Fruit fly (Drosophila melanogaster): ENCODE data around the gene nerfin-2.

Gene nerfin-2

DNA sequence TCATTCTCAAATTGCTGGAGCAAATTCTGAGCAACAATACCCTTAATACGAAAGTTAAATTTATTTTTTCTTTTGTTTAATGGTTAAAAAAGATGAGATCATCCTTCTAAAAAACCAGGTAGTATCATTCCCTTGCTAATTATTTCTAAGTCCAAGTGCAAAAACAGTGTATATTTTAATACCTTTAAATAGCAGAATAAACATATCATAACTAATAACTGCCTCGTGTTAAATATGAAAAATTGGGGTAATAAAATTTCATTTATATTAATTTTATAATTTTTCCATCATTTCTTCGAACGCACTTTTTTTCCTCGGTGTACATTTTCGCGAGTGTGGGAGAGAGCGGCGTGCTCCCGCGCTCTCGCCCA lies 40.9 kb downstream of the nerfin-2 start (continued):
- TF ChIP-seq CG31627 (GFP tag; optimal IDR thresholded peaks at IDR 0.05) (peak; percentile 5), CG6276 (GFP tag; optimal IDR thresholded peaks at IDR 0.05) (peak; percentile 38), cyc (GFP tag; optimal IDR thresholded peaks at IDR 0.05) (peak; percentile 22), fd59A (GFP tag; optimal IDR thresholded peaks at IDR 0.05) (no peak), CG11762 (GFP tag; optimal IDR thresholded peaks at IDR 0.05; ENCODE audit: insufficient read depth) (no peak), net (GFP tag; optimal IDR thresholded peaks at IDR 0.05) (peak; percentile 3), Hr38 (GFP tag; optimal IDR thresholded peaks at IDR 0.05) (no peak), CG1621 (tag; optimal IDR thresholded peaks at IDR 0.05) (no peak), Ets96B (tag; optimal IDR thresholded peaks at IDR 0.05) (no peak), CG6808 (GFP tag; optimal IDR thresholded peaks at IDR 0.05) (no peak), esn (GFP tag; optimal IDR thresholded peaks at IDR 0.05) (peak; percentile 61), CG15336 (GFP tag; IDR thresholded peaks at IDR 0.05) (peak; percentile 61), CG34406 (GFP tag; optimal IDR thresholded peaks at IDR 0.05) (peak; percentile 38), CG3032 (tag; optimal IDR thresholded peaks at IDR 0.05) (peak; percentile 7), Lpt (GFP tag; optimal IDR thresholded peaks at IDR 0.05) (no peak), CG10669 (GFP tag; optimal IDR thresholded peaks at IDR 0.05) (peak; percentile 14), OdsH (GFP tag; optimal IDR thresholded peaks at IDR 0.05) (peak; percentile 35)

DNA sequence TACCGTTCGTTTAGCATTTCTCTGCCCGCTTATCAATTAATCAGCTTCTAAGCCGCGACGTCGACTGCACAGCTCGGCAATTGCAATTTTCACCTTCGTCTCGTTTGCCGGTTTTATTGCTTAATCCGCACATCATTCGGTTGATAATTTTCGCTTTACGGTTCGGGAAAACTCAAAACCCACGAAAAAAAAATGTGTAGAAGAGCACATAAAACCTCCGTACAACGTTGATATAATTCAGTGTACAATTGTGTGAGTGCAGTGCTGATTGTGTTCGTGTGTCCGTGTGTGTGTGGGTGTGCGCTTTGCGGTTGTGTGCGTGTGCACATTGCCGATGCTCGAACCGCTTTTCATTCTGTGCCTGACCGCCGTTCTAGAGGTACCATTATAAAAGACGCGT lies 41.3 kb downstream of the nerfin-2 start, which contains the start of gene CAH7:
CAH7 (plus strand) TSS at position 43 of the 400 bp plus-strand sequence.
- 0 out of 2 replicates have a peak, but pooled peaks have one; percentile 2 for TF ChIP-seq CG15336 (GFP tag; IDR thresholded peaks at IDR 0.05)
- TF ChIP-seq eg (GFP tag; IDR thresholded peaks at IDR 0.05), result no peak

DNA sequence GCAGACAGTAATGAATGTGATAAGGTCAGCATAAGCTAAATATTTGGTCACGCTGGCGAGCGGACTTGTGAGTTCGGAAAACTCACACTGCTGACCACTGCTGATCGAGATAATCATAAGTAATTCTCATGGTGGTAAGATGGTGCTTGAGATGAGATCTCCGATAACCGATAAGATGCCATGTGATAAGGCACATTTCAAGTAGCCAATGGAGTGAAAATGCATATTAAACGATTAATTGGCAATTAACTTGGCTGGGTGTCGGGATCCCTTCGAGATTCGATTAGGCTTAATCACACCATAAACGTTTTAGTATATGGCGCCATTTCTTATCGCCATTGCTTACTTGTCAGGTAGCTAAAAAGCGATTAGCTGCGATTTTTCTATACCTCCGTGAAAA lies 42.8 kb downstream of the nerfin-2 start:
- TF ChIP-seq CG6163 (GFP tag; IDR thresholded peaks at IDR 0.05) (no peak), CG6808 (GFP tag; optimal IDR thresholded peaks at IDR 0.05) (no peak), fkh (GFP tag; optimal IDR thresholded peaks at IDR 0.05) (no peak), Ets21C (GFP tag; optimal IDR thresholded peaks at IDR 0.05) (no peak), CG6854 (GFP tag; optimal IDR thresholded peaks at IDR 0.05) (no peak), Blimp-1 (GFP tag; optimal IDR thresholded peaks at IDR 0.05) (no peak), Eip75B (GFP tag; optimal IDR thresholded peaks at IDR 0.05) (no peak), acj6 (GFP tag; optimal IDR thresholded peaks at IDR 0.05) (no peak), topi (GFP tag; optimal IDR thresholded peaks at IDR 0.05) (no peak), fd85E (GFP tag; optimal IDR thresholded peaks at IDR 0.05) (no peak), Hr39 (GFP tag; optimal IDR thresholded peaks at IDR 0.05) (no peak), vri (GFP tag; optimal IDR thresholded peaks at IDR 0.05) (no peak), CG11902 (GFP tag; optimal IDR thresholded peaks at IDR 0.05) (no peak)

DNA sequence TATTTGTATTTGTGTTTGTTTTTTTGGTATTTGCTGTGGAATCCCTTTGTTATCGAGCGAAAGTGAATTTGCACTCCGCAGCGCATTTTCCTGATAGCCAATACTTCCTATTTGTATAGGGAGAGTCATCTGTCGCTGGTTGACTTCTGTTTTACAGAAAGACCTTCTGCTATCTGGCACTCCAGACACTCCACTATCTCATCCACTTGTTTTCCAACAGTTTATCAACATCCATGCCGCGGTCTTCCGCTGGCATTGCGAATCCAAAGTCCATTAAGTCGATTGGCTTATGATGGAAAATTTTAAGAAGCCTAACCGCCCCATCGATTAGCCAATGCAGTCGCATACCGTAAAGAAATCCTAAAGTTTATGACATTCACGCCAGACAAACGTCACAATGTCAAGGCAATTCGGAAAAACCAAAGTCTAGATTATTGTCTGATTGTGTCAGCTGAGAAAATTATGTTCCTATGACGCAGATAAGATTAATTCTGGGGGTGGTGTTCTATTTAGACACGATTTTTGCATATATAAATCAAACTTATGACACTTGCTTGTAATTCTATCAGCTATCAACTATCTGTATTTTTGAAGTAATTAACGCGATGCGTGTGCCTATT lies 44.1 kb downstream of the nerfin-2 start:
- TF ChIP-seq CG6808 (GFP tag; optimal IDR thresholded peaks at IDR 0.05), result peak; percentile 37
- no peak for TF ChIP-seq CG32006 (GFP tag; optimal IDR thresholded peaks at IDR 0.05)
- TF ChIP-seq CG8119 (GFP tag; IDR thresholded peaks at IDR 0.05), result no peak
- TF ChIP-seq achi (GFP tag; optimal IDR thresholded peaks at IDR 0.05), result no peak
- no peak for TF ChIP-seq cyc (GFP tag; optimal IDR thresholded peaks at IDR 0.05)
- no peak for TF ChIP-seq CG11762 (GFP tag; optimal IDR thresholded peaks at IDR 0.05; ENCODE audit: insufficient read depth)
- TF ChIP-seq CG34406 (GFP tag; optimal IDR thresholded peaks at IDR 0.05), result no peak
- TF ChIP-seq OdsH (GFP tag; optimal IDR thresholded peaks at IDR 0.05), result no peak
- TF ChIP-seq Gug (GFP tag; IDR thresholded peaks at IDR 0.05), result no peak
- no peak for TF ChIP-seq eg (GFP tag; IDR thresholded peaks at IDR 0.05)
- TF ChIP-seq Smox (GFP tag; optimal IDR thresholded peaks at IDR 0.05), result no peak
- TF ChIP-seq Blimp-1 (GFP tag; optimal IDR thresholded peaks at IDR 0.05), result no peak
- peak; percentile 49 for TF ChIP-seq CG9139 (GFP tag; optimal IDR thresholded peaks at IDR 0.05)
- no peak for TF ChIP-seq Hr38 (GFP tag; optimal IDR thresholded peaks at IDR 0.05)
- no peak for TF ChIP-seq CG4318 (GFP tag; optimal IDR thresholded peaks at IDR 0.05)
- TF ChIP-seq fd85E (GFP tag; optimal IDR thresholded peaks at IDR 0.05), result no peak
- TF ChIP-seq Sox14 (GFP tag; optimal IDR thresholded peaks at IDR 0.05), result no peak
- TF ChIP-seq CG11294 (GFP tag; IDR thresholded peaks at IDR 0.05), result no peak
- TF ChIP-seq CG31627 (GFP tag; optimal IDR thresholded peaks at IDR 0.05), result no peak
- no peak for TF ChIP-seq pdm3 (GFP tag; optimal IDR thresholded peaks at IDR 0.05)
- TF ChIP-seq Ets21C (GFP tag; optimal IDR thresholded peaks at IDR 0.05), result no peak
- TF ChIP-seq CG8319 (GFP tag; optimal IDR thresholded peaks at IDR 0.05), result no peak
- no peak for TF ChIP-seq esn (GFP tag; optimal IDR thresholded peaks at IDR 0.05)
- no peak for TF ChIP-seq CG7368 (GFP tag; optimal IDR thresholded peaks at IDR 0.05)
- peak; percentile 31 for TF ChIP-seq CG6276 (GFP tag; optimal IDR thresholded peaks at IDR 0.05)
- no peak for TF ChIP-seq CG6792 (GFP tag; optimal IDR thresholded peaks at IDR 0.05)
- TF ChIP-seq CG15336 (GFP tag; IDR thresholded peaks at IDR 0.05), result no peak
- no peak for TF ChIP-seq dsx (GFP tag; optimal IDR thresholded peaks at IDR 0.05; ENCODE audit: poor library complexity, severe bottlenecking)
- TF ChIP-seq Eip75B (GFP tag; optimal IDR thresholded peaks at IDR 0.05), result no peak

Measured in whole organism, prepupa.